Worm (Caenorhabditis elegans): ENCODE measurements around the gene rpoa-49.

- TF ChIP-seq dmd-4 (tag; optimal IDR thresholded peaks at IDR 0.05) (no peak), nhr-10 (tag; optimal IDR thresholded peaks at IDR 0.05) (no peak), zag-1 (tag; optimal IDR thresholded peaks at IDR 0.05) (no peak), snpc-4 (tag; optimal IDR thresholded peaks at IDR 0.05) (no peak), nhr-12 (tag; optimal IDR thresholded peaks at IDR 0.05) (no peak), lin-13 (GFP tag; optimal IDR thresholded peaks at IDR 0.05) (no peak), blmp-1 (tag; optimal IDR thresholded peaks at IDR 0.05; ENCODE audit: insufficient read depth) (no peak), nhr-6 (tag; optimal IDR thresholded peaks at IDR 0.05) (no peak), ztf-1 (GFP tag; conservative IDR thresholded peaks at IDR 0.05) (no peak), nhr-237 (tag; optimal IDR thresholded peaks at IDR 0.05) (no peak), elt-3 (tag; optimal IDR thresholded peaks at IDR 0.05) (no peak), mdl-1 (tag; optimal IDR thresholded peaks at IDR 0.05) (no peak), nhr-11 (tag; optimal IDR thresholded peaks at IDR 0.05) (no peak)
Measured at ce11 chrII:41914-42313, 2.9 kb upstream of the rpoa-49 start, which contains the start of gene F23F1.10.
